Worm (Caenorhabditis elegans) whole organism, mixed stage, embryonic: ENCODE results near the gene Y46G5A.15.

Experiments used
- ceh-83 ChIP-seq: fragments of 200-800 bp; sonication (Bioruptor generic); optimal IDR thresholded peaks from 2 replicates; lab custom pipeline; 2018; ENCODE audit warnings: mild to moderate bottlenecking, missing genetic modification characterization, missing compliant biosample characterization
- cnd-1 ChIP-seq: fragments of 200-800 bp; sonication (Bioruptor generic); optimal IDR thresholded peaks from 2 replicates; lab custom pipeline; 2018; ENCODE audit warnings: mild to moderate bottlenecking, missing genetic modification characterization, missing compliant biosample characterization
- elt-1 ChIP-seq: sonication (generic microtip); optimal IDR thresholded peaks from 2 replicates; lab custom pipeline; 2017; ENCODE audit warnings: missing genetic modification characterization, mild to moderate bottlenecking, missing compliant biosample characterization, antibody characterized with exemption, moderate library complexity, borderline replicate concordance; ENCODE audit not compliant: insufficient read depth
- elt-3 ChIP-seq: fragments of 150-350 bp; optimal IDR thresholded peaks from 2 replicates; lab custom pipeline; 2014; ENCODE audit warnings: missing biosample characterization, missing genetic modification characterization
- mep-1 ChIP-seq: fragments of 150-350 bp; optimal IDR thresholded peaks from 2 replicates; lab custom pipeline; 2017; ENCODE audit warnings: missing biosample characterization, missing genetic modification reagents, missing genetic modification characterization, inconsistent platforms
- nhr-12 ChIP-seq: fragments of 150-350 bp; optimal IDR thresholded peaks from 2 replicates; lab custom pipeline; 2014; ENCODE audit warnings: missing biosample characterization, missing genetic modification characterization
- pha-4 ChIP-seq: fragments of 150-350 bp; optimal IDR thresholded peaks from 2 replicates; lab custom pipeline; 2018; ENCODE audit warnings: missing biosample characterization, missing genetic modification reagents, missing genetic modification characterization
- snpc-4 ChIP-seq: fragments of 150-350 bp; optimal IDR thresholded peaks from 2 replicates; lab custom pipeline; 2014; ENCODE audit warnings: missing biosample characterization, missing genetic modification characterization
- sptf-1 ChIP-seq: sonication (generic microtip); optimal IDR thresholded peaks from 2 replicates; lab custom pipeline; 2017; ENCODE audit warnings: mild to moderate bottlenecking, missing genetic modification characterization, moderate library complexity, missing compliant biosample characterization
- tbx-8 ChIP-seq: fragments of 200-800 bp; sonication (Bioruptor generic); optimal IDR thresholded peaks from 2 replicates; lab custom pipeline; 2018; ENCODE audit warnings: mild to moderate bottlenecking, missing genetic modification characterization, moderate library complexity, missing compliant biosample characterization
- unc-39 ChIP-seq: fragments of 150-350 bp; optimal IDR thresholded peaks from 2 replicates; lab custom pipeline; 2014; ENCODE audit warnings: missing biosample characterization, missing genetic modification characterization

DNA sequence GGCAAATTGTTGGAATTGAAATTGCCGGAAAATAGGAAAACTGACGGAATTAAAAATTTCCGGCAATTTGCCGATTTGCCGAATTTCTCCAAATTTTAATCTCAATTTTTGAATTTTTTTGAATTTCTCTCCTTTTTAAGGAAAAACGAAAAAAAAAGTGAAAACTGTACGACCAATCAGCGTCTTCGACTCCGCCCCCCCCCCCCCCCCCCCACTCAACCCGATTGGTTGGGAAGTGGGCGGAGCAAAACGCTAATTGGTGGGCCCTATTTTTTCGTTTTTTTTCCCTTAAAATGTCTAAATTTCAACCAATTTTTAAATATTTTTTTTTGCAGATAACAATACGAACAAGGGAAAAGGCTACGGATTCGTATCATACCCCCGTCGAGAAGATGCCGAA, 15.3 kb downstream of the Y46G5A.15 start:
- TF ChIP-seq pha-4 (tag; lab: Kevin White, UChicago) (no peak), sptf-1 (tag; lab: Kevin White, UChicago) (no peak), elt-3 (tag; lab: Kevin White, UChicago) (no peak), snpc-4 (tag; lab: Kevin White, UChicago) (no peak), mep-1 (tag; lab: Kevin White, UChicago) (no peak), elt-1 (no peak), ceh-83 (GFP tag; lab: Kevin White, UChicago) (no peak), unc-39 (no peak), cnd-1 (no peak), nhr-12 (tag; lab: Kevin White, UChicago) (no peak), tbx-8 (GFP tag; lab: Kevin White, UChicago) (no peak)
